Worm (Caenorhabditis elegans): ENCODE measurements around the gene scav-3.

Gene scav-3

ce11 chrIII:12426558-12426957, 30.1 kb downstream of the scav-3 start, which contains the start of gene pie-1:
Gene pie-1 (plus strand): TSS chrIII:12426893.
- TF ChIP-seq unc-86 (tag; optimal IDR thresholded peaks at IDR 0.05), result no peak
- TF ChIP-seq unc-55 (GFP tag; optimal IDR thresholded peaks at IDR 0.05), result no peak
- TF ChIP-seq ceh-9 (tag; optimal IDR thresholded peaks at IDR 0.05), result no peak
- no peak for TF ChIP-seq lin-11 (tag; optimal IDR thresholded peaks at IDR 0.05)
- no peak for TF ChIP-seq ceh-19 (GFP tag; optimal IDR thresholded peaks at IDR 0.05)
- no peak for TF ChIP-seq dmd-4 (tag; optimal IDR thresholded peaks at IDR 0.05; ENCODE audit: borderline replicate concordance)
- TF ChIP-seq hlh-13 (GFP tag; optimal IDR thresholded peaks at IDR 0.05), result no peak
- no peak for TF ChIP-seq K02D7.2 (tag; optimal IDR thresholded peaks at IDR 0.05)
- no peak for TF ChIP-seq sox-2 (GFP tag; IDR thresholded peaks at IDR 0.05)
- TF ChIP-seq dve-1 (tag; optimal IDR thresholded peaks at IDR 0.05), result no peak
- TF ChIP-seq ceh-22 (tag; optimal IDR thresholded peaks at IDR 0.05), result no peak
- no peak for TF ChIP-seq hlh-8 (tag; optimal IDR thresholded peaks at IDR 0.05)
- TF ChIP-seq T23F11.4 (GFP tag; optimal IDR thresholded peaks at IDR 0.05), result no peak
- TF ChIP-seq elt-2 (tag; optimal IDR thresholded peaks at IDR 0.05), result no peak
- TF ChIP-seq Y22D7AL.16 (tag; optimal IDR thresholded peaks at IDR 0.05), result no peak
- no peak for TF ChIP-seq elt-4 (tag; optimal IDR thresholded peaks at IDR 0.05)
- TF ChIP-seq K09A11.1 (tag; optimal IDR thresholded peaks at IDR 0.05; ENCODE audit: insufficient read depth), result no peak

ce11 chrIII:12425846-12426405, 30.7 kb downstream of the scav-3 start:
- TF ChIP-seq ceh-14 (tag; optimal IDR thresholded peaks at IDR 0.05) (no peak), fkh-6 (tag; optimal IDR thresholded peaks at IDR 0.05) (no peak), K09A11.1 (tag; optimal IDR thresholded peaks at IDR 0.05; ENCODE audit: insufficient read depth) (no peak), sox-2 (GFP tag; IDR thresholded peaks at IDR 0.05) (no peak), pqm-1 (tag; optimal IDR thresholded peaks at IDR 0.05) (no peak), rnt-1 (tag; optimal IDR thresholded peaks at IDR 0.05) (no peak), pha-4 (tag; optimal IDR thresholded peaks at IDR 0.05) (no peak), pat-9 (tag; optimal IDR thresholded peaks at IDR 0.05) (no peak), hlh-13 (GFP tag; optimal IDR thresholded peaks at IDR 0.05) (no peak), hlh-6 (tag; optimal IDR thresholded peaks at IDR 0.05) (no peak), hlh-15 (tag; optimal IDR thresholded peaks at IDR 0.05) (no peak), unc-86 (tag; optimal IDR thresholded peaks at IDR 0.05) (no peak), mec-3 (tag; optimal IDR thresholded peaks at IDR 0.05; ENCODE audit: borderline replicate concordance) (no peak), eyg-1 (tag; optimal IDR thresholded peaks at IDR 0.05) (no peak), ama-1 (optimal IDR thresholded peaks at IDR 0.05) (no peak), T23F11.4 (GFP tag; optimal IDR thresholded peaks at IDR 0.05) (no peak), ceh-24 (tag; optimal IDR thresholded peaks at IDR 0.05) (no peak)

ce11 chrIII:12424663-12425062, 32.0 kb downstream of the scav-3 start:
- no peak for TF ChIP-seq unc-3 (GFP tag; conservative IDR thresholded peaks at IDR 0.05)
- no peak for TF ChIP-seq unc-3 (tag; optimal IDR thresholded peaks at IDR 0.05)
- no peak for TF ChIP-seq ceh-45 (GFP tag; IDR thresholded peaks at IDR 0.05)
- no peak for TF ChIP-seq pqm-1 (tag; optimal IDR thresholded peaks at IDR 0.05)
- no peak for TF ChIP-seq nfya-1 (tag; optimal IDR thresholded peaks at IDR 0.05)
- no peak for TF ChIP-seq ahr-1 (tag; optimal IDR thresholded peaks at IDR 0.05)
- no peak for TF ChIP-seq ztf-16 (tag; optimal IDR thresholded peaks at IDR 0.05)
- no peak for TF ChIP-seq hlh-6 (tag; optimal IDR thresholded peaks at IDR 0.05)
- no peak for TF ChIP-seq ceh-6 (GFP tag; optimal IDR thresholded peaks at IDR 0.05)
- TF ChIP-seq fax-1 (tag; optimal IDR thresholded peaks at IDR 0.05), result no peak
- no peak for TF ChIP-seq ceh-18 (tag; optimal IDR thresholded peaks at IDR 0.05)
- no peak for TF ChIP-seq sox-2 (GFP tag; IDR thresholded peaks at IDR 0.05)
- no peak for TF ChIP-seq syd-9 (tag; optimal IDR thresholded peaks at IDR 0.05)
- no peak for TF ChIP-seq unc-55 (GFP tag; optimal IDR thresholded peaks at IDR 0.05)
- TF ChIP-seq sdc-2 (tag; optimal IDR thresholded peaks at IDR 0.05), result no peak
- TF ChIP-seq ama-1 (optimal IDR thresholded peaks at IDR 0.05), result no peak
- TF ChIP-seq T23F11.4 (GFP tag; optimal IDR thresholded peaks at IDR 0.05), result no peak
- TF ChIP-seq pha-4 (tag; optimal IDR thresholded peaks at IDR 0.05), result no peak
- no peak for TF ChIP-seq hlh-15 (tag; optimal IDR thresholded peaks at IDR 0.05)
- no peak for TF ChIP-seq ref-2 (tag; optimal IDR thresholded peaks at IDR 0.05)
